Fruit fly (Drosophila melanogaster) whole organism, pupa: Measurements from ENCODE around the gene CG14339.

Experiments
- CG10348 ChIP-seq: fragments of 200-800 bp; sonication (Bioruptor generic); IDR thresholded peaks from 2 replicates; pipeline ENCODE4 v1.3.6; 2022; ENCODE audit warnings: missing biosample characterization, missing genetic modification characterization
- CG12605 ChIP-seq: fragments of 200-800 bp; sonication (Bioruptor generic); IDR thresholded peaks from 2 replicates; pipeline ENCODE4 v1.3.6; 2022; ENCODE audit warnings: missing biosample characterization, missing genetic modification characterization
- CG13204 ChIP-seq: fragments of 200-800 bp; sonication (Bioruptor generic); optimal IDR thresholded peaks from 2 replicates; lab custom pipeline; 2018; ENCODE audit warnings: missing biosample characterization, mild to moderate bottlenecking, missing genetic modification characterization, moderate library complexity
- CG14655 ChIP-seq: fragments of 200-800 bp; sonication (Bioruptor generic); optimal IDR thresholded peaks from 3 replicates; lab custom pipeline; 2017; ENCODE audit warnings: mild to moderate bottlenecking, missing biosample characterization, missing genetic modification reagents, missing genetic modification characterization
- CG15710 ChIP-seq: fragments of 200-800 bp; sonication (Bioruptor generic); optimal IDR thresholded peaks from 2 replicates; lab custom pipeline; 2018; ENCODE audit warnings: missing biosample characterization, mild to moderate bottlenecking, missing genetic modification characterization, moderate library complexity
- CG17806 ChIP-seq: fragments of 200-800 bp; sonication (Bioruptor generic); optimal IDR thresholded peaks from 2 replicates; lab custom pipeline; 2018; ENCODE audit warnings: missing biosample characterization, mild to moderate bottlenecking, missing genetic modification characterization, moderate library complexity
- CG32121 ChIP-seq: fragments of 200-800 bp; sonication (Bioruptor generic); IDR thresholded peaks from 2 replicates; pipeline ENCODE4 v1.3.6; 2022; ENCODE audit warnings: missing biosample characterization, missing genetic modification characterization
- CG34367 ChIP-seq: fragments of 200-800 bp; sonication (Bioruptor generic); optimal IDR thresholded peaks from 2 replicates; lab custom pipeline; 2018; ENCODE audit warnings: missing biosample characterization, mild to moderate bottlenecking, missing genetic modification characterization
- CG4496 ChIP-seq: fragments of 200-800 bp; sonication (Bioruptor generic); IDR thresholded peaks from 3 replicates; pipeline ENCODE4 v1.3.6; 2022; ENCODE audit warnings: missing biosample characterization, missing genetic modification characterization
- CG8159 ChIP-seq: fragments of 200-800 bp; sonication (Bioruptor generic); optimal IDR thresholded peaks from 3 replicates; lab custom pipeline; 2018; ENCODE audit warnings: missing biosample characterization, mild to moderate bottlenecking, missing genetic modification characterization, moderate library complexity
- CG8301 ChIP-seq: fragments of 200-800 bp; sonication (Bioruptor generic); optimal IDR thresholded peaks from 2 replicates; lab custom pipeline; 2018; ENCODE audit warnings: missing biosample characterization, mild to moderate bottlenecking, missing genetic modification characterization
- CG9948 ChIP-seq: fragments of 200-800 bp; sonication (Bioruptor generic); optimal IDR thresholded peaks from 2 replicates; lab custom pipeline; 2018; ENCODE audit warnings: missing biosample characterization, mild to moderate bottlenecking, missing genetic modification characterization, moderate library complexity
- D1 ChIP-seq: fragments of 200-800 bp; sonication (Bioruptor generic); optimal IDR thresholded peaks from 2 replicates; lab custom pipeline; 2018; ENCODE audit warnings: missing biosample characterization, mild to moderate bottlenecking, missing genetic modification characterization, moderate library complexity
- EcR ChIP-seq: fragments of 200-800 bp; sonication (Bioruptor generic); optimal IDR thresholded peaks from 3 replicates; lab custom pipeline; 2019; ENCODE audit warnings: missing biosample characterization, missing genetic modification characterization, mild to moderate bottlenecking, moderate library complexity, missing genetic modification reagents
- Ets98B ChIP-seq: fragments of 200-800 bp; sonication (Bioruptor generic); IDR thresholded peaks from 2 replicates; pipeline ENCODE4 v1.3.6; 2022; ENCODE audit warnings: missing biosample characterization, missing genetic modification characterization
- Pif1A ChIP-seq: fragments of 200-800 bp; sonication (Bioruptor generic); optimal IDR thresholded peaks from 3 replicates; lab custom pipeline; 2016; ENCODE audit warnings: missing biosample characterization, missing genetic modification characterization
- Pif1B ChIP-seq: fragments of 200-800 bp; sonication (Bioruptor generic); optimal IDR thresholded peaks from 3 replicates; lab custom pipeline; 2016; ENCODE audit warnings: missing biosample characterization, missing genetic modification characterization
- Snoo ChIP-seq: fragments of 200-800 bp; sonication (Bioruptor generic); optimal IDR thresholded peaks from 3 replicates; lab custom pipeline; 2017; ENCODE audit warnings: missing biosample characterization, mild to moderate bottlenecking, missing genetic modification characterization, inconsistent platforms
- fd96Ca ChIP-seq: fragments of 200-800 bp; sonication (Bioruptor generic); IDR thresholded peaks from 3 replicates; pipeline ENCODE4 v1.3.6; 2022; ENCODE audit warnings: missing biosample characterization, missing genetic modification characterization
- gl ChIP-seq: fragments of 200-800 bp; sonication (Bioruptor generic); optimal IDR thresholded peaks from 2 replicates; lab custom pipeline; 2018; ENCODE audit warnings: missing biosample characterization, mild to moderate bottlenecking, missing genetic modification characterization
- rn ChIP-seq: fragments of 200-800 bp; sonication (Bioruptor generic); IDR thresholded peaks from 2 replicates; pipeline ENCODE4 v1.3.6; 2022; ENCODE audit warnings: missing biosample characterization, missing genetic modification characterization

The CG14339 gene

dm6 chr2L:1108029-1108688, at the start of gene CG14339, which contains the start of gene PolrMT:
CG14339 (plus strand) TSS chr2L:1108540.
PolrMT (minus strand) TSS chr2L:1108373.
- no peak for TF ChIP-seq gl (tag; lab: Kevin White, UChicago)
- no peak for TF ChIP-seq CG8159 (tag; lab: Kevin White, UChicago)
- TF ChIP-seq CG9948, result no peak

- TF ChIP-seq CG34367 (tag; lab: Kevin White, UChicago), result peak; percentile 66
- TF ChIP-seq CG10348, result no peak
- peak; percentile 51 for TF ChIP-seq gl (tag; lab: Kevin White, UChicago)
- TF ChIP-seq Snoo (tag; lab: Kevin White, UChicago), result peak; percentile 68
- peak; percentile 69 for TF ChIP-seq CG14655 (GFP tag; lab: Kevin White, UChicago)
- TF ChIP-seq fd96Ca (GFP tag; lab: Robert Waterston, UW), result no peak; the same call in 2 of the 3 replicates
- TF ChIP-seq CG32121 (GFP tag; lab: Robert Waterston, UW), result peak; percentile 10; the same call in 1 of the 2 replicates
- TF ChIP-seq Pif1A (GFP tag; lab: Kevin White, UChicago), result peak; percentile 66
- TF ChIP-seq CG8301 (tag; lab: Kevin White, UChicago), result peak; percentile 57
- TF ChIP-seq CG17806 (tag; lab: Kevin White, UChicago), result peak; percentile 63
- peak; percentile 47 for TF ChIP-seq Pif1B
- no peak for TF ChIP-seq rn (GFP tag; lab: Robert Waterston, UW)
- peak; percentile 1 for TF ChIP-seq EcR
- 0 out of 2 replicates have a peak, but pooled peaks have one; percentile 14 for TF ChIP-seq CG12605 (GFP tag; lab: Robert Waterston, UW)
- peak; percentile 44 for TF ChIP-seq D1 (tag; lab: Kevin White, UChicago)
- TF ChIP-seq CG13204 (GFP tag; lab: Kevin White, UChicago), result peak; percentile 43
- TF ChIP-seq CG4496 (GFP tag; lab: Robert Waterston, UW), result peak; percentile 9; the same call in 1 of the 3 replicates
- peak; percentile 85 for TF ChIP-seq CG8159 (tag; lab: Kevin White, UChicago)
- TF ChIP-seq CG15710 (tag; lab: Kevin White, UChicago), result peak; percentile 76
- no peak for TF ChIP-seq Ets98B
- peak; percentile 68 for TF ChIP-seq CG9948
- TF ChIP-seq, all 21 proteins: peak for 17
Measured at dm6 chr2L:1062473-1063363, 45.6 kb upstream of the CG14339 start.

- TF ChIP-seq CG8301 (tag; lab: Kevin White, UChicago) (no peak), Ets98B (no peak), fd96Ca (GFP tag; lab: Robert Waterston, UW) (no peak), CG17806 (tag; lab: Kevin White, UChicago) (no peak), gl (tag; lab: Kevin White, UChicago) (no peak), CG32121 (GFP tag; lab: Robert Waterston, UW) (no peak), CG14655 (GFP tag; lab: Kevin White, UChicago) (no peak), CG10348 (no peak)
Measured at dm6 chr2L:1063695-1064094, 44.6 kb upstream of the CG14339 start.

dm6 chr2L:1064544-1064943, 43.8 kb upstream of the CG14339 start:
- TF ChIP-seq CG13204 (GFP tag; lab: Kevin White, UChicago), result no peak
- no peak for TF ChIP-seq Snoo (tag; lab: Kevin White, UChicago)

- TF ChIP-seq Snoo (tag; lab: Kevin White, UChicago) (peak; percentile 78), CG14655 (GFP tag; lab: Kevin White, UChicago) (peak; percentile 81), gl (tag; lab: Kevin White, UChicago) (peak; percentile 69), CG4496 (GFP tag; lab: Robert Waterston, UW) (peak; percentile 83), D1 (tag; lab: Kevin White, UChicago) (no peak), EcR (peak; percentile 57), rn (GFP tag; lab: Robert Waterston, UW) (0 out of 2 replicates have a peak, but pooled peaks have one; percentile 4), fd96Ca (GFP tag; lab: Robert Waterston, UW) (peak; percentile 80), Ets98B (peak; percentile 39), CG9948 (peak; percentile 84), CG32121 (GFP tag; lab: Robert Waterston, UW) (peak; percentile 28; the same call in 1 of the 2 replicates), Pif1B (peak; percentile 65), CG8301 (tag; lab: Kevin White, UChicago) (peak; percentile 71), CG17806 (tag; lab: Kevin White, UChicago) (peak; percentile 84), CG10348 (no peak), CG13204 (GFP tag; lab: Kevin White, UChicago) (peak; percentile 60), Pif1A (GFP tag; lab: Kevin White, UChicago) (peak; percentile 80), CG8159 (tag; lab: Kevin White, UChicago) (peak; percentile 77), CG15710 (tag; lab: Kevin White, UChicago) (peak; percentile 86), CG12605 (GFP tag; lab: Robert Waterston, UW) (peak; percentile 59; the same call in 1 of the 2 replicates), CG34367 (tag; lab: Kevin White, UChicago) (peak; percentile 81)
Measured at dm6 chr2L:1065038-1065437, 43.3 kb upstream of the CG14339 start.
